Fruit fly (Drosophila melanogaster) whole organism, embryonic: ENCODE measurements around the gene E23.

ENCODE experiments used
- Asciz ChIP-seq: fragments of 200-800 bp; sonication (Bioruptor generic); optimal IDR thresholded peaks from 2 replicates; lab custom pipeline; 2017; ENCODE audit warnings: missing biosample characterization, mild to moderate bottlenecking, missing genetic modification characterization, missing genetic modification reagents
- Atf-2 ChIP-seq: fragments of 200-800 bp; sonication (Bioruptor generic); optimal IDR thresholded peaks from 2 replicates; lab custom pipeline; 2016; ENCODE audit warnings: missing biosample characterization, missing genetic modification characterization
- Blimp-1 ChIP-seq: fragments of 200-800 bp; sonication (Bioruptor generic); optimal IDR thresholded peaks from 3 replicates; lab custom pipeline; 2018; ENCODE audit warnings: missing biosample characterization, missing genetic modification characterization, mild to moderate bottlenecking, moderate library complexity, missing genetic modification reagents
- CG1024 ChIP-seq: fragments of 200-800 bp; sonication (Bioruptor generic); IDR thresholded peaks from 2 replicates; pipeline ENCODE4 v1.3.6; 2022; ENCODE audit warnings: missing biosample characterization, missing genetic modification characterization
- CG10366 ChIP-seq: fragments of 200-800 bp; sonication (Bioruptor generic); IDR thresholded peaks from 2 replicates; pipeline ENCODE4 v1.3.6; 2022; ENCODE audit warnings: missing biosample characterization, missing genetic modification characterization
- CG10543 ChIP-seq: fragments of 200-800 bp; sonication (Bioruptor generic); optimal IDR thresholded peaks from 3 replicates; lab custom pipeline; 2017; ENCODE audit warnings: missing biosample characterization, mild to moderate bottlenecking, missing genetic modification characterization, moderate library complexity
- CG10979 ChIP-seq: fragments of 200-800 bp; sonication (Bioruptor generic); optimal IDR thresholded peaks from 2 replicates; lab custom pipeline; 2018; ENCODE audit warnings: missing biosample characterization, mild to moderate bottlenecking, missing genetic modification characterization, moderate library complexity
- CG11504 ChIP-seq: fragments of 200-800 bp; sonication (Bioruptor generic); optimal IDR thresholded peaks from 3 replicates; lab custom pipeline; 2019; ENCODE audit warnings: missing biosample characterization, mild to moderate bottlenecking, missing genetic modification characterization, moderate library complexity
- CG12104 ChIP-seq: fragments of 200-800 bp; sonication (Bioruptor generic); optimal IDR thresholded peaks from 3 replicates; lab custom pipeline; 2016; ENCODE audit warnings: missing biosample characterization, missing genetic modification characterization
- CG14710 ChIP-seq: fragments of 200-800 bp; sonication (Bioruptor generic); optimal IDR thresholded peaks from 3 replicates; lab custom pipeline; 2019; ENCODE audit warnings: missing biosample characterization, mild to moderate bottlenecking, missing genetic modification characterization, moderate library complexity
- CG17328 ChIP-seq: fragments of 200-800 bp; sonication (Bioruptor generic); IDR thresholded peaks from 2 replicates; pipeline ENCODE4 v1.3.6; 2022; ENCODE audit warnings: missing biosample characterization, missing genetic modification characterization
- CG1792 ChIP-seq: fragments of 200-800 bp; sonication (Bioruptor generic); optimal IDR thresholded peaks from 2 replicates; lab custom pipeline; 2016; ENCODE audit warnings: missing biosample characterization, missing genetic modification characterization
- CG2875 ChIP-seq: fragments of 200-800 bp; sonication (Bioruptor generic); optimal IDR thresholded peaks from 2 replicates; lab custom pipeline; 2017; ENCODE audit warnings: missing biosample characterization, mild to moderate bottlenecking, missing genetic modification characterization, missing genetic modification reagents
- CG30403 ChIP-seq: fragments of 200-800 bp; sonication (Bioruptor generic); optimal IDR thresholded peaks from 3 replicates; lab custom pipeline; 2016; ENCODE audit warnings: missing biosample characterization, missing genetic modification characterization
- CG3065 ChIP-seq: fragments of 200-800 bp; sonication (Bioruptor generic); optimal IDR thresholded peaks from 2 replicates; lab custom pipeline; 2016; ENCODE audit warnings: missing biosample characterization, missing genetic modification characterization
- CG5245 ChIP-seq: fragments of 200-800 bp; sonication (Bioruptor generic); optimal IDR thresholded peaks from 3 replicates; lab custom pipeline; 2016; ENCODE audit warnings: missing biosample characterization, missing genetic modification characterization
- CG6272 ChIP-seq: fragments of 200-800 bp; sonication (Bioruptor generic); IDR thresholded peaks from 2 replicates; pipeline ENCODE4 v1.3.6; 2022; ENCODE audit warnings: missing biosample characterization, missing genetic modification characterization
- CG7271 ChIP-seq: fragments of 200-800 bp; sonication (Bioruptor generic); optimal IDR thresholded peaks from 2 replicates; lab custom pipeline; 2018; ENCODE audit warnings: missing biosample characterization, mild to moderate bottlenecking, missing genetic modification characterization, moderate library complexity
- CG7357 ChIP-seq: fragments of 200-800 bp; sonication (Bioruptor generic); IDR thresholded peaks from 3 replicates; pipeline ENCODE4 v1.3.6; 2022; ENCODE audit warnings: missing biosample characterization, missing genetic modification characterization
- CG9437 ChIP-seq: fragments of 200-800 bp; sonication (Bioruptor generic); optimal IDR thresholded peaks from 2 replicates; lab custom pipeline; 2018; ENCODE audit warnings: missing biosample characterization, mild to moderate bottlenecking, missing genetic modification characterization
- CG9609 ChIP-seq: fragments of 200-800 bp; sonication (Bioruptor generic); optimal IDR thresholded peaks from 3 replicates; lab custom pipeline; 2016; ENCODE audit warnings: missing biosample characterization, missing genetic modification characterization
- Chrac-16 ChIP-seq: fragments of 200-800 bp; sonication (Bioruptor generic); optimal IDR thresholded peaks from 3 replicates; lab custom pipeline; 2016; ENCODE audit warnings: missing biosample characterization, missing genetic modification characterization
- Dp ChIP-seq: fragments of 200-800 bp; sonication (Bioruptor generic); optimal IDR thresholded peaks from 2 replicates; lab custom pipeline; 2018; ENCODE audit warnings: missing biosample characterization, mild to moderate bottlenecking, missing genetic modification characterization, moderate library complexity
- ERR ChIP-seq: fragments of 200-800 bp; sonication (Bioruptor generic); optimal IDR thresholded peaks from 2 replicates; lab custom pipeline; 2016; ENCODE audit warnings: missing biosample characterization, missing genetic modification characterization
- H15 ChIP-seq: fragments of 200-800 bp; sonication (Bioruptor generic); IDR thresholded peaks from 3 replicates; pipeline ENCODE4 v1.3.6; 2022; ENCODE audit warnings: missing biosample characterization, missing genetic modification characterization
- HLH3B ChIP-seq: fragments of 200-800 bp; sonication (Bioruptor generic); IDR thresholded peaks from 2 replicates; pipeline ENCODE4 v1.3.6; 2022; ENCODE audit warnings: missing biosample characterization, missing genetic modification characterization
- MBD-R2 ChIP-seq: fragments of 200-800 bp; sonication (Bioruptor generic); IDR thresholded peaks from 2 replicates; pipeline ENCODE4 v1.3.6; 2022; ENCODE audit warnings: missing biosample characterization, missing genetic modification characterization
- Myb ChIP-seq: fragments of 200-800 bp; sonication (Bioruptor generic); optimal IDR thresholded peaks from 2 replicates; lab custom pipeline; 2016; ENCODE audit warnings: missing biosample characterization, missing genetic modification characterization
- Nf-YB ChIP-seq: fragments of 200-800 bp; sonication (Bioruptor generic); optimal IDR thresholded peaks from 3 replicates; lab custom pipeline; 2019; ENCODE audit warnings: missing biosample characterization, mild to moderate bottlenecking, missing genetic modification characterization, moderate library complexity
- Optix ChIP-seq: fragments of 200-800 bp; sonication (Bioruptor generic); IDR thresholded peaks from 3 replicates; pipeline ENCODE4 v1.3.6; 2022; ENCODE audit warnings: missing biosample characterization, missing genetic modification characterization
- Sin3A ChIP-seq: fragments of >200 bp; optimal IDR thresholded peaks from 2 replicates; lab custom pipeline; 2018
- Sry-β ChIP-seq: fragments of 200-800 bp; sonication (Bioruptor generic); optimal IDR thresholded peaks from 2 replicates; lab custom pipeline; 2018; ENCODE audit warnings: missing biosample characterization, mild to moderate bottlenecking, missing genetic modification characterization, moderate library complexity
- Stat92E ChIP-seq, 3 experiments: fragments of >200 bp in 2 of 3; fragments of 200-800 bp in 1 of 3; sonication (Bioruptor generic) in 1 of 3; optimal IDR thresholded peaks; 2 replicates each; lab custom pipeline; 2017 to 2019; ENCODE audit warnings: missing biosample characterization in 3 of 3, missing genetic modification characterization in 3 of 3, mild to moderate bottlenecking in 1 of 3, moderate library complexity in 1 of 3
- az2 ChIP-seq: fragments of 200-800 bp; sonication (Bioruptor generic); optimal IDR thresholded peaks from 3 replicates; lab custom pipeline; 2016; ENCODE audit warnings: missing biosample characterization, missing genetic modification characterization
- cato ChIP-seq: fragments of 200-800 bp; sonication (Bioruptor generic); optimal IDR thresholded peaks from 2 replicates; lab custom pipeline; 2016; ENCODE audit warnings: missing biosample characterization, missing genetic modification characterization, borderline replicate concordance
- disco-r ChIP-seq: fragments of 200-800 bp; sonication (Bioruptor generic); optimal IDR thresholded peaks from 2 replicates; lab custom pipeline; 2016; ENCODE audit warnings: missing biosample characterization, missing genetic modification characterization
- eve ChIP-seq, 2 experiments: fragments of >200 bp; optimal IDR thresholded peaks; 2 replicates each; lab custom pipeline; 2017; ENCODE audit warnings: missing biosample characterization in 2 of 2, missing genetic modification characterization in 2 of 2
- fd96Cb ChIP-seq: fragments of 200-800 bp; sonication (Bioruptor generic); optimal IDR thresholded peaks from 2 replicates; lab custom pipeline; 2018; ENCODE audit warnings: missing biosample characterization, mild to moderate bottlenecking, missing genetic modification characterization, moderate library complexity
- gem ChIP-seq: fragments of 200-800 bp; sonication (Bioruptor generic); optimal IDR thresholded peaks from 2 replicates; lab custom pipeline; 2019; ENCODE audit warnings: missing biosample characterization, mild to moderate bottlenecking, missing genetic modification characterization, moderate library complexity
- grau ChIP-seq: fragments of 200-800 bp; optimal IDR thresholded peaks from 3 replicates; lab custom pipeline; 2019; ENCODE audit warnings: missing biosample characterization, mild to moderate bottlenecking, missing genetic modification characterization, moderate library complexity
- gro ChIP-seq: fragments of 200-800 bp; sonication (Bioruptor generic); optimal IDR thresholded peaks from 2 replicates; lab custom pipeline; 2016; ENCODE audit warnings: missing biosample characterization, missing genetic modification characterization
- ham ChIP-seq: fragments of 200-800 bp; sonication (Bioruptor generic); IDR thresholded peaks from 2 replicates; pipeline ENCODE4 v1.3.6; 2022; ENCODE audit warnings: missing biosample characterization, missing genetic modification characterization
- ind ChIP-seq: fragments of 200-800 bp; sonication (Bioruptor generic); optimal IDR thresholded peaks from 3 replicates; lab custom pipeline; 2016; ENCODE audit warnings: missing biosample characterization, missing genetic modification characterization
- kni ChIP-seq: fragments of 200-800 bp; sonication (Bioruptor generic); optimal IDR thresholded peaks from 3 replicates; lab custom pipeline; 2017; ENCODE audit warnings: mild to moderate bottlenecking, missing biosample characterization, missing genetic modification reagents, missing genetic modification characterization
- lab ChIP-seq: fragments of 200-800 bp; sonication (Bioruptor generic); optimal IDR thresholded peaks from 3 replicates; lab custom pipeline; 2017; ENCODE audit warnings: missing biosample characterization, missing genetic modification characterization, mild to moderate bottlenecking, moderate library complexity, missing genetic modification reagents
- luna ChIP-seq: fragments of 200-800 bp; sonication (Bioruptor generic); optimal IDR thresholded peaks from 2 replicates; lab custom pipeline; 2016; ENCODE audit warnings: missing biosample characterization, missing genetic modification characterization
- psq ChIP-seq: fragments of 200-800 bp; sonication (Bioruptor generic); optimal IDR thresholded peaks from 2 replicates; lab custom pipeline; 2017; ENCODE audit warnings: missing biosample characterization, missing genetic modification characterization
- tgo ChIP-seq: fragments of 200-800 bp; sonication (Bioruptor generic); IDR thresholded peaks from 3 replicates; pipeline ENCODE4 v1.3.6; 2022; ENCODE audit warnings: missing biosample characterization, missing genetic modification characterization
- tll ChIP-seq, 2 experiments: fragments of 200-800 bp in 1 of 2; fragments of >200 bp in 1 of 2; sonication (Bioruptor generic) in 1 of 2; optimal IDR thresholded peaks; 2 replicates each; lab custom pipeline; 2017 to 2019; ENCODE audit warnings: missing biosample characterization in 2 of 2, missing genetic modification characterization in 2 of 2, mild to moderate bottlenecking in 1 of 2, moderate library complexity in 1 of 2
- tup ChIP-seq: fragments of 200-800 bp; sonication (Bioruptor generic); optimal IDR thresholded peaks from 2 replicates; lab custom pipeline; 2016; ENCODE audit warnings: missing biosample characterization, mild to moderate bottlenecking, missing genetic modification characterization, moderate library complexity

Gene E23

dm6 chr2L:3341231-3341935, 13.2 kb downstream of the E23 start (continued):
- peak; percentile 8 for TF ChIP-seq CG14710 (tag; lab: Kevin White, UChicago)
- TF ChIP-seq psq (GFP tag; lab: Kevin White, UChicago): no peak
- TF ChIP-seq CG2875 (GFP tag; lab: Kevin White, UChicago): peak; percentile 6
- peak; percentile 10 for TF ChIP-seq grau (tag; lab: Kevin White, UChicago)
- no peak for TF ChIP-seq kni (GFP tag; lab: Kevin White, UChicago)
- TF ChIP-seq ERR (GFP tag; lab: Kevin White, UChicago): no peak
- peak; percentile 11 for TF ChIP-seq Chrac-16 (GFP tag; lab: Kevin White, UChicago)
- TF ChIP-seq CG17328 (GFP tag; lab: Robert Waterston, UW): no peak
- no peak for TF ChIP-seq gro
- TF ChIP-seq CG3065 (GFP tag; lab: Kevin White, UChicago): no peak
- no peak for TF ChIP-seq CG7357 (GFP tag; lab: Robert Waterston, UW)
- peak; percentile 50 for TF ChIP-seq Blimp-1 (GFP tag; lab: Kevin White, UChicago)
- TF ChIP-seq Myb (GFP tag; lab: Kevin White, UChicago): no peak
- no peak for TF ChIP-seq Atf-2 (GFP tag; lab: Kevin White, UChicago)
- TF ChIP-seq Asciz (GFP tag; lab: Kevin White, UChicago): no peak
- TF ChIP-seq disco-r (GFP tag; lab: Kevin White, UChicago): no peak
- no peak for TF ChIP-seq luna
- TF ChIP-seq Sry-β (GFP tag; lab: Kevin White, UChicago): no peak
- TF ChIP-seq tll (GFP tag; optimal IDR thresholded peaks at IDR 0.05; lab: Kevin White, UChicago): no peak
- TF ChIP-seq HLH3B (GFP tag; lab: Robert Waterston, UW): no peak
- no peak for TF ChIP-seq CG6272 (GFP tag; lab: Robert Waterston, UW)
- no peak for TF ChIP-seq ham (GFP tag; lab: Robert Waterston, UW)
- TF ChIP-seq tup (GFP tag; lab: Kevin White, UChicago): no peak
- peak; percentile 20; the same call in 1 of the 3 replicates for TF ChIP-seq tgo
- TF ChIP-seq H15 (GFP tag; lab: Robert Waterston, UW): no peak
- TF ChIP-seq az2 (GFP tag; lab: Kevin White, UChicago): peak; percentile 32
- TF ChIP-seq Dp: no peak
- TF ChIP-seq CG1792 (GFP tag; lab: Kevin White, UChicago): no peak
- no peak for TF ChIP-seq CG10543 (GFP tag; lab: Kevin White, UChicago)
- TF ChIP-seq CG30403 (GFP tag; lab: Kevin White, UChicago): peak; percentile 3
- no peak for TF ChIP-seq Optix
- no peak for TF ChIP-seq Nf-YB
- TF ChIP-seq gem (tag; lab: Kevin White, UChicago): peak; percentile 67
- peak; percentile 1 for TF ChIP-seq fd96Cb (tag; lab: Kevin White, UChicago)
- TF ChIP-seq Sin3A (lab: Kevin White, UChicago): no peak
- peak; percentile 22 for TF ChIP-seq CG10979 (tag; lab: Kevin White, UChicago)
- peak; percentile 5 for TF ChIP-seq ind (GFP tag; lab: Kevin White, UChicago)
- peak; percentile 27; the same call in 1 of the 2 replicates for TF ChIP-seq CG1024 (GFP tag; lab: Robert Waterston, UW)
- TF ChIP-seq MBD-R2 (GFP tag; lab: Robert Waterston, UW): no peak
- peak in 1 of 2 experiments; percentile 21 for TF ChIP-seq eve (GFP tag; optimal IDR thresholded peaks at IDR 0.05; lab: Kevin White, UChicago)
- no peak for TF ChIP-seq lab (GFP tag; lab: Kevin White, UChicago)
- TF ChIP-seq CG7271 (tag; lab: Kevin White, UChicago): no peak
- TF ChIP-seq CG10366 (GFP tag; lab: Robert Waterston, UW): 0 out of 2 replicates have a peak, but pooled peaks have one; percentile 21
- TF ChIP-seq Stat92E (GFP tag; optimal IDR thresholded peaks at IDR 0.05; lab: Kevin White, UChicago): no peak
- no peak for TF ChIP-seq cato (GFP tag; lab: Kevin White, UChicago)
- TF ChIP-seq CG9437 (GFP tag; lab: Kevin White, UChicago): peak; percentile 12
- no peak for TF ChIP-seq CG5245 (GFP tag; lab: Kevin White, UChicago)
- no peak for TF ChIP-seq CG12104 (GFP tag; lab: Kevin White, UChicago)
- peak; percentile 53 for TF ChIP-seq CG11504 (tag; lab: Kevin White, UChicago)
- no peak for TF ChIP-seq CG9609
